Fruit fly (Drosophila melanogaster) whole organism, pupa: ENCODE data around the gene viaf.

Experiments used
- CG10348 ChIP-seq: fragments of 200-800 bp; sonication (Bioruptor generic); IDR thresholded peaks from 2 replicates; pipeline ENCODE4 v1.3.6; 2022; ENCODE audit warnings: missing biosample characterization, missing genetic modification characterization
- CG12605 ChIP-seq: fragments of 200-800 bp; sonication (Bioruptor generic); IDR thresholded peaks from 2 replicates; pipeline ENCODE4 v1.3.6; 2022; ENCODE audit warnings: missing biosample characterization, missing genetic modification characterization
- CG13204 ChIP-seq: fragments of 200-800 bp; sonication (Bioruptor generic); optimal IDR thresholded peaks from 2 replicates; lab custom pipeline; 2018; ENCODE audit warnings: missing biosample characterization, mild to moderate bottlenecking, missing genetic modification characterization, moderate library complexity
- CG14655 ChIP-seq: fragments of 200-800 bp; sonication (Bioruptor generic); optimal IDR thresholded peaks from 3 replicates; lab custom pipeline; 2017; ENCODE audit warnings: mild to moderate bottlenecking, missing biosample characterization, missing genetic modification reagents, missing genetic modification characterization
- CG15710 ChIP-seq: fragments of 200-800 bp; sonication (Bioruptor generic); optimal IDR thresholded peaks from 2 replicates; lab custom pipeline; 2018; ENCODE audit warnings: missing biosample characterization, mild to moderate bottlenecking, missing genetic modification characterization, moderate library complexity
- CG17806 ChIP-seq: fragments of 200-800 bp; sonication (Bioruptor generic); optimal IDR thresholded peaks from 2 replicates; lab custom pipeline; 2018; ENCODE audit warnings: missing biosample characterization, mild to moderate bottlenecking, missing genetic modification characterization, moderate library complexity
- CG32121 ChIP-seq: fragments of 200-800 bp; sonication (Bioruptor generic); IDR thresholded peaks from 2 replicates; pipeline ENCODE4 v1.3.6; 2022; ENCODE audit warnings: missing biosample characterization, missing genetic modification characterization
- CG34367 ChIP-seq: fragments of 200-800 bp; sonication (Bioruptor generic); optimal IDR thresholded peaks from 2 replicates; lab custom pipeline; 2018; ENCODE audit warnings: missing biosample characterization, mild to moderate bottlenecking, missing genetic modification characterization
- CG4496 ChIP-seq: fragments of 200-800 bp; sonication (Bioruptor generic); IDR thresholded peaks from 3 replicates; pipeline ENCODE4 v1.3.6; 2022; ENCODE audit warnings: missing biosample characterization, missing genetic modification characterization
- CG8159 ChIP-seq: fragments of 200-800 bp; sonication (Bioruptor generic); optimal IDR thresholded peaks from 3 replicates; lab custom pipeline; 2018; ENCODE audit warnings: missing biosample characterization, mild to moderate bottlenecking, missing genetic modification characterization, moderate library complexity
- CG8301 ChIP-seq: fragments of 200-800 bp; sonication (Bioruptor generic); optimal IDR thresholded peaks from 2 replicates; lab custom pipeline; 2018; ENCODE audit warnings: missing biosample characterization, mild to moderate bottlenecking, missing genetic modification characterization
- CG9948 ChIP-seq: fragments of 200-800 bp; sonication (Bioruptor generic); optimal IDR thresholded peaks from 2 replicates; lab custom pipeline; 2018; ENCODE audit warnings: missing biosample characterization, mild to moderate bottlenecking, missing genetic modification characterization, moderate library complexity
- D1 ChIP-seq: fragments of 200-800 bp; sonication (Bioruptor generic); optimal IDR thresholded peaks from 2 replicates; lab custom pipeline; 2018; ENCODE audit warnings: missing biosample characterization, mild to moderate bottlenecking, missing genetic modification characterization, moderate library complexity
- EcR ChIP-seq: fragments of 200-800 bp; sonication (Bioruptor generic); optimal IDR thresholded peaks from 3 replicates; lab custom pipeline; 2019; ENCODE audit warnings: missing biosample characterization, missing genetic modification characterization, mild to moderate bottlenecking, moderate library complexity, missing genetic modification reagents
- Ets98B ChIP-seq: fragments of 200-800 bp; sonication (Bioruptor generic); IDR thresholded peaks from 2 replicates; pipeline ENCODE4 v1.3.6; 2022; ENCODE audit warnings: missing biosample characterization, missing genetic modification characterization
- Pif1A ChIP-seq: fragments of 200-800 bp; sonication (Bioruptor generic); optimal IDR thresholded peaks from 3 replicates; lab custom pipeline; 2016; ENCODE audit warnings: missing biosample characterization, missing genetic modification characterization
- Pif1B ChIP-seq: fragments of 200-800 bp; sonication (Bioruptor generic); optimal IDR thresholded peaks from 3 replicates; lab custom pipeline; 2016; ENCODE audit warnings: missing biosample characterization, missing genetic modification characterization
- Snoo ChIP-seq: fragments of 200-800 bp; sonication (Bioruptor generic); optimal IDR thresholded peaks from 3 replicates; lab custom pipeline; 2017; ENCODE audit warnings: missing biosample characterization, mild to moderate bottlenecking, missing genetic modification characterization, inconsistent platforms
- fd96Ca ChIP-seq: fragments of 200-800 bp; sonication (Bioruptor generic); IDR thresholded peaks from 3 replicates; pipeline ENCODE4 v1.3.6; 2022; ENCODE audit warnings: missing biosample characterization, missing genetic modification characterization
- gl ChIP-seq: fragments of 200-800 bp; sonication (Bioruptor generic); optimal IDR thresholded peaks from 2 replicates; lab custom pipeline; 2018; ENCODE audit warnings: missing biosample characterization, mild to moderate bottlenecking, missing genetic modification characterization
- rn ChIP-seq: fragments of 200-800 bp; sonication (Bioruptor generic); IDR thresholded peaks from 2 replicates; pipeline ENCODE4 v1.3.6; 2022; ENCODE audit warnings: missing biosample characterization, missing genetic modification characterization

Gene viaf

DNA sequence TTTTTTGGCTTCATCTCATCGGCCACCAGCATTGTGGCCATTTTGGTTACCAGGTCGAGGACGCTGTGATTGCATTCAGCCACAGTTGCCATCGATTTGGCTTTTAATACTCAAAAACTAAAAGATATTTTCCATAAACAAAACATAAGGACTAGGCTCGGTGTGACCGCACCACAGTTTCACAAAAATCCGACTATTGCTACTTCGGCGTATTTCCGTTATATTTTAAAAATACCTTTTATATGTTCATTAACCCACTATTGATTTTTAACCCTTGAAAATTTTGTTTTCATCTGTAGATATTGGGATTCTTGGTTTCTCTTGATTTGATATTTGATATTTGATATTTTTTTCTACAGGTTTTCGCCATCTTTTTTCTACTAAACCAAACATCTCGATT is 5.0 kb upstream of the viaf start, which contains the start of gene Grip163:
Gene Grip163 (minus strand): TSS at position 180 of the 400 bp plus-strand sequence.
- no peak for TF ChIP-seq CG12605 (GFP tag; lab: Robert Waterston, UW)
- TF ChIP-seq CG17806: no peak
- no peak for TF ChIP-seq CG15710 (tag; lab: Kevin White, UChicago)
- TF ChIP-seq EcR: no peak
- no peak for TF ChIP-seq CG8159 (tag; lab: Kevin White, UChicago)
- TF ChIP-seq CG13204 (GFP tag; lab: Kevin White, UChicago): no peak
- no peak for TF ChIP-seq Pif1A (GFP tag; lab: Kevin White, UChicago)
- TF ChIP-seq, all 21 proteins: peak for 0

DNA sequence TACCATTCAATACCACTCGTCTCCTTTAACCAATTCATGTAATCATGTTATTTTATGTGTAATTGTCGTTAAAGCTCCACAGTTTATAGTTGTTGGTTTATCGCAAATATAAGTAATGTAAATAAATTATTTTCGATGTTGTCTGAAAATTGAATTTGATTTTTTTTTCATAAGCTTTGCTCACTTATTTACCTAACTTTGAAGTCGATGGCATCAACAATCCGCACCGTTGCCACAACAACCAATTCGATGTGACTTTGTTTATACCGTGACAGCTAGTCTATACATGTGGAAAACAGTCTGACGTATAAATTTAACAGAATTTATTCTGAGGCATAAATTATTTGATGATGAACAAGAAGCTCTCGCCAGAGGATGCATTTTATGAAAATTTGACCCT is 2.5 kb downstream of the viaf start, which contains the start of gene CG6931:
Gene CG6931 (plus strand): TSS at position 301 of the 400 bp plus-strand sequence.
- TF ChIP-seq CG4496 (GFP tag; lab: Robert Waterston, UW) (no peak), Pif1B (no peak), Ets98B (no peak), CG8301 (tag; lab: Kevin White, UChicago) (no peak), CG12605 (GFP tag; lab: Robert Waterston, UW) (no peak), Snoo (tag; lab: Kevin White, UChicago) (no peak), CG15710 (tag; lab: Kevin White, UChicago) (no peak), gl (no peak), CG9948 (tag; lab: Kevin White, UChicago) (no peak), EcR (no peak), fd96Ca (GFP tag; lab: Robert Waterston, UW) (no peak), CG14655 (GFP tag; lab: Kevin White, UChicago) (no peak), CG10348 (no peak)
- TF ChIP-seq, all 21 proteins: peak for 0

DNA sequence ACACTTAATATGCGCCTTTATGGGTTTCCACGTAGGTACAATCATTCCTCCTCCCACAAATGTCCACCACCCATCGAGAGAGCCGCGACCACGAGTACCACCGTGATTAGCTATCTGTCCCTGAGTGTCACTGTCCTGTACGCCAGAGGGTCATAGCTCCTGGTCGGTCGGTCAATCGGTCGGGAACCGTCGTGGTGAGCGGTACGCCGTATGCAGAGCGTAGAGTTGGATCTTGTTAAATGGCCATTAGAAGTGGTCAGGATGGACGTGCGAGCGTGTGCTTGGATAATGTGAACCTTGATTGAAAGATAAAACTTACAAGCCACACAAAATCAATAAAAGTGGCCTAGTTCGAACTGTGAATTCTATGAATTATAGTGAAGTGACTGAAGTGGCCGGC is 8.4 kb downstream of the viaf start, which contains the start of gene CG6938:
Gene CG6938 (plus strand): TSS at position 301 of the 400 bp plus-strand sequence.
- no peak for TF ChIP-seq Snoo (tag; lab: Kevin White, UChicago)
- no peak for TF ChIP-seq CG17806
- no peak for TF ChIP-seq rn (GFP tag; lab: Robert Waterston, UW)
- TF ChIP-seq Pif1A (GFP tag; lab: Kevin White, UChicago): no peak
- no peak for TF ChIP-seq CG9948 (tag; lab: Kevin White, UChicago)
- TF ChIP-seq CG12605 (GFP tag; lab: Robert Waterston, UW): no peak
- TF ChIP-seq EcR: no peak
- TF ChIP-seq CG32121 (GFP tag; lab: Robert Waterston, UW): no peak
- TF ChIP-seq CG10348: no peak
- no peak for TF ChIP-seq Ets98B

DNA sequence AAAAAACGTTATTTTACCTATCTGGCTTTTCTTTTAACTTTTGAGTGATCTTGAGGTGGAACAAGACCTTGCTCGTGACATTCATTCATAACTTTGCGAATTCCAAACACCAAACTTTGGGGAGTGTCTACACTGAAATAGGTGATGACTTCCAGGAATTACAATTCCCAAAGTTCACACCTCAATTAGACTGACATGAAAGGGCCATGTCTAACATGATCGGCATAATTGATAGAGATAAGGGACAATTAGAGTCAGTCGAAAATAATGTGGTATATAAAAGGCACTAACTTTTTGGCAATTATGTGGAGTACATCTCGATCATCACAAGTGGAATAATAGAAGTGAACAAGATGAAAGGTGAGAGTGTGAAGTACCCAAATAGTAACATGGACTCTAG is 17.2 kb downstream of the viaf start, which contains the start of gene CG43896:
Gene CG43896 (plus strand): TSS at position 301 of the 400 bp plus-strand sequence.
- no peak for TF ChIP-seq CG4496 (GFP tag; lab: Robert Waterston, UW)

DNA sequence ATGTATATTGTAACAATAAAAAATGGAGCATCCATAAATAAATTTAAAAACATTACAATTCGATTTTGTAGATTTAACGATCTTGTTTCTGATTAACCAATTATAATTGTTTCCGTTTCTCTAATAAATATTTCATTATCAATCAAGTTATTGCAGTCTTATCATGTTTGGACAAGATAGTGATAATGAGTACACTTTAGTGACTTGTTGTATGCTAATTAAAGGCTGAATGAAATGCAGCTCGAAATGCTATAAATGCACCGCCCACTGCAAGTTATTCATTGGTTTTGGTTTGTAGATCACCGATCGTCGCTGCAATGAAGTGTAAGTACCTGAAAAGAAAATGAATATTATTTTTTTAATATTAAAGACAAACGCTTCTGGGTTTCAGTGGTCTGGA is 18.4 kb downstream of the viaf start, which contains the start of gene CG14125:
Gene CG14125 (plus strand): TSS at position 301 of the 400 bp plus-strand sequence.
- TF ChIP-seq Snoo (tag; lab: Kevin White, UChicago) (no peak), fd96Ca (GFP tag; lab: Robert Waterston, UW) (no peak), D1 (tag; lab: Kevin White, UChicago) (no peak), rn (GFP tag; lab: Robert Waterston, UW) (no peak), EcR (no peak), CG34367 (tag; lab: Kevin White, UChicago) (no peak), CG17806 (no peak), CG13204 (GFP tag; lab: Kevin White, UChicago) (no peak), CG4496 (GFP tag; lab: Robert Waterston, UW) (no peak)

DNA sequence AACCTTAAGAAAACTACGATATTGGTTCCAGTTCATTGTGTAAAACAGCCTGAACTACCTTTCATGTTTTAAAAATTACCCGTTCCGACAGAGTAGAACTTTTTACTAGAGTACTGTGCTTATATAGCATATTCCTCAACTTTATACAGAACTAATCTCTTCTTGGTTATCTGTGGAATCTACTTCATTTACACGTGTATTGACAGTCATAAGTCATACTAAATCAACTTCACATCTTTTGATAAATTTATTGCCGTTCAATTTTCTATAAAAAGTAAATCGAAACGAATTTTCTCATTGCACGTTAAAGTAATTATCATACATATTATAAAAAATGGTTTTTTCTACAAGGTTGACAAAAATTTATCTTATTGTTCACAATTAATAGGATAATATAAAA is 19.3 kb downstream of the viaf start, which contains the start of gene CG42397:
Gene CG42397 (minus strand): TSS at position 101 of the 400 bp plus-strand sequence.
- TF ChIP-seq Pif1A (GFP tag; lab: Kevin White, UChicago): no peak
- TF ChIP-seq EcR: no peak
- no peak for TF ChIP-seq CG32121 (GFP tag; lab: Robert Waterston, UW)
- TF ChIP-seq CG9948 (tag; lab: Kevin White, UChicago): no peak
- no peak for TF ChIP-seq CG17806
- no peak for TF ChIP-seq CG13204 (GFP tag; lab: Kevin White, UChicago)
- TF ChIP-seq CG4496 (GFP tag; lab: Robert Waterston, UW): no peak
- no peak for TF ChIP-seq Pif1B
- TF ChIP-seq CG12605 (GFP tag; lab: Robert Waterston, UW): no peak
- TF ChIP-seq fd96Ca (GFP tag; lab: Robert Waterston, UW): no peak
- TF ChIP-seq rn (GFP tag; lab: Robert Waterston, UW): no peak
- no peak for TF ChIP-seq CG14655 (GFP tag; lab: Kevin White, UChicago)
- TF ChIP-seq CG10348: no peak
- no peak for TF ChIP-seq Ets98B

DNA sequence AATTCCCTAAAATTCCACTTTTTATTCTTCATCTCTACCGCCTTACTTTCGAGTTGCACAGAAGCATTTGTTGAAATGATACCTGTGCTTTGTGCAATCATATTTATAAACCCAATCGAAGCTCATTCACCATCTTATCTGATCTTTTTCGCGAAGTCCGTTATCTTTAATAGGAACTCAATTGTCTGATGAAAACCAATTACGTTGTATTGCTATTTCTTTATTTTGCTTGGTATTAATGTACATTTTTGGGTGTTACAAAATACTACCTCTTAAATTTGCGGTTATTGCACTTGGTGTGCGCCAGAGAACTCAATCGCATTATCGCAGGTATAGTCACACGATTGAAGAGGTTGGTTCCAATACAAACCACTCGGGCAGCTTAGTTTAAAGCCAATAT is 20.1 kb downstream of the viaf start, which contains the start of gene Muc68E:
Gene Muc68E (minus strand): TSS at position 101 of the 400 bp plus-strand sequence.
- TF ChIP-seq CG8301 (tag; lab: Kevin White, UChicago) (no peak), Pif1A (GFP tag; lab: Kevin White, UChicago) (no peak), CG8159 (tag; lab: Kevin White, UChicago) (no peak), CG10348 (no peak), CG12605 (GFP tag; lab: Robert Waterston, UW) (no peak), CG34367 (tag; lab: Kevin White, UChicago) (no peak), CG15710 (tag; lab: Kevin White, UChicago) (no peak), CG4496 (GFP tag; lab: Robert Waterston, UW) (no peak), gl (no peak), Snoo (tag; lab: Kevin White, UChicago) (no peak), rn (GFP tag; lab: Robert Waterston, UW) (no peak), CG13204 (GFP tag; lab: Kevin White, UChicago) (no peak), Ets98B (no peak), CG32121 (GFP tag; lab: Robert Waterston, UW) (no peak), CG17806 (no peak), fd96Ca (GFP tag; lab: Robert Waterston, UW) (no peak), CG9948 (tag; lab: Kevin White, UChicago) (no peak), EcR (no peak)
